Worm (Caenorhabditis elegans) whole organism, midembryonic: ENCODE data around the gene mrps-31.

Experiments used
- T22C8.4 ChIP-seq: fragments of 200-800 bp; sonication (Bioruptor generic); IDR thresholded peaks from 2 replicates; pipeline ENCODE4 v1.3.6; 2022; ENCODE audit warnings: missing genetic modification characterization, missing compliant biosample characterization
- cog-1 ChIP-seq: sonication (generic microtip); optimal IDR thresholded peaks from 2 replicates; lab custom pipeline; 2016; ENCODE audit warnings: missing genetic modification characterization, missing compliant biosample characterization
- flt-1 ChIP-seq: fragments of 200-800 bp; sonication (Bioruptor generic); IDR thresholded peaks from 2 replicates; pipeline ENCODE4 v1.3.6; 2022; ENCODE audit warnings: missing genetic modification characterization, missing compliant biosample characterization
- klf-2 ChIP-seq: fragments of 200-800 bp; sonication (Bioruptor generic); conservative IDR thresholded peaks from 2 replicates; pipeline ENCODE4 v1.3.6; 2022; ENCODE audit warnings: missing genetic modification reagents, missing genetic modification characterization, missing compliant biosample characterization
- med-1 ChIP-seq: sonication (generic microtip); optimal IDR thresholded peaks from 2 replicates; lab custom pipeline; 2017; ENCODE audit warnings: missing genetic modification characterization, mild to moderate bottlenecking, missing compliant biosample characterization, antibody characterized with exemption, missing genetic modification reagents; ENCODE audit not compliant: insufficient read depth
- ref-1 ChIP-seq: fragments of 200-800 bp; sonication (Bioruptor generic); conservative IDR thresholded peaks from 2 replicates; pipeline ENCODE4 v1.3.6; 2022; ENCODE audit warnings: missing genetic modification reagents, missing genetic modification characterization, missing compliant biosample characterization
- tab-1 ChIP-seq: fragments of 200-800 bp; sonication (Bioruptor generic); IDR thresholded peaks from 2 replicates; pipeline ENCODE4 v1.3.6; 2022; ENCODE audit warnings: missing genetic modification characterization, missing compliant biosample characterization
- ztf-23 ChIP-seq: fragments of 200-800 bp; sonication (Bioruptor generic); IDR thresholded peaks from 2 replicates; pipeline ENCODE4 v1.3.6; 2022; ENCODE audit warnings: missing genetic modification reagents, missing genetic modification characterization, missing compliant biosample characterization
- ztf-29 ChIP-seq: fragments of 200-800 bp; sonication (Bioruptor generic); IDR thresholded peaks from 2 replicates; pipeline ENCODE4 v1.3.6; 2022; ENCODE audit warnings: missing genetic modification reagents, missing genetic modification characterization, missing compliant biosample characterization

ce11 chrIII:3634873-3635272 lies 4.7 kb upstream of the mrps-31 start:
- TF ChIP-seq flt-1 (GFP tag; lab: Robert Waterston, UW): no peak
- TF ChIP-seq cog-1 (tag; lab: Kevin White, UChicago): no peak
- TF ChIP-seq tab-1: no peak
- TF ChIP-seq med-1 (GFP tag; lab: Kevin White, UChicago): no peak
- no peak for TF ChIP-seq ztf-23 (GFP tag; lab: Robert Waterston, UW)
- no peak for TF ChIP-seq ztf-29 (GFP tag; lab: Robert Waterston, UW)
- no peak for TF ChIP-seq klf-2 (GFP tag; lab: Robert Waterston, UW)
- no peak for TF ChIP-seq ref-1 (GFP tag; lab: Robert Waterston, UW)
- no peak for TF ChIP-seq T22C8.4 (GFP tag; lab: Robert Waterston, UW)
